Fruit fly (Drosophila melanogaster) whole organism: ENCODE data around the gene AMPKalpha.

Experiments
- Dll ChIP-seq: fragments of >200 bp; optimal IDR thresholded peaks from 2 replicates; lab custom pipeline; 2017
- EcR ChIP-seq, 2 experiments: fragments of >200 bp; optimal IDR thresholded peaks; 2 replicates each; lab custom pipeline; 2017; ENCODE audit warnings: missing biosample characterization in 2 of 2, missing genetic modification characterization in 2 of 2, missing genetic modification reagents in 2 of 2
- psq ChIP-seq: fragments of >200 bp; optimal IDR thresholded peaks from 2 replicates; lab custom pipeline; 2017
- usp ChIP-seq: fragments of >200 bp; optimal IDR thresholded peaks from 2 replicates; lab custom pipeline; 2017; ENCODE audit warnings: missing biosample characterization, missing genetic modification characterization, mixed read lengths

- TF ChIP-seq psq (lab: Kevin White, UChicago) = no peak
- TF ChIP-seq Dll = no peak
- no peak for TF ChIP-seq EcR (GFP tag; optimal IDR thresholded peaks at IDR 0.05; lab: Kevin White, UChicago)
- no peak for TF ChIP-seq usp (GFP tag; lab: Kevin White, UChicago)
Observed at dm6 chrX:1370104-1370802, 5.1 kb upstream of the AMPKalpha start, which contains the start of gene ssx.
